Worm (Caenorhabditis elegans): Measurements from ENCODE around the gene F20B10.3.
"Not testable (repeated sequence)": the region's sequence is repeated elsewhere in the genome, so short reads cannot be mapped to it uniquely, and the experiment has no call there.

DNA sequence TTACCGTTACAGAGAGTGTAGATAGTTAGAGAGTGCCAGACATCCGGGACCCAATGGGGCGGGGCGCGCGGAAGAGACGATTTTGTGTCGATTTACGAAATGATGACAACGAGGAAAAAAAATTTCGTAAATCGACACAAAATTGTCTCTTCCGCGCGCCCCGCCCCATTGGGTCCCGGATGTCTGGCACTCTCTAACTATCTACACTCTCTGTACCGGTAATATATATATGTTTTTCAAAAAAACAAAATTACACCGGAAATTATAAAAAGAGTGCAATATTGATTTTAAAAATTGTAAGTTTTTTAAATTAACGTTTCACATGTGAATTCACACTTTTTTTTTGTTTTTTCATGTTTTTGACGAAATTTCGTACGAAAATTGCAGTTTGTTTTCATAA is 30.0 kb upstream of the F20B10.3 start, which contains the start of gene B0001.4:
- not testable (repeated sequence) for TF ChIP-seq ces-1 (GFP tag; optimal IDR thresholded peaks at IDR 0.05); nhr-237 (tag; optimal IDR thresholded peaks at IDR 0.05); nhr-28 (tag; optimal IDR thresholded peaks at IDR 0.05); lin-1 (GFP tag; IDR thresholded peaks at IDR 0.05); skn-1 (tag; optimal IDR thresholded peaks at IDR 0.05); snpc-4 (tag; optimal IDR thresholded peaks at IDR 0.05); fos-1 (tag; optimal IDR thresholded peaks at IDR 0.05); saeg-2 (GFP tag; IDR thresholded peaks at IDR 0.05); zag-1 (tag; optimal IDR thresholded peaks at IDR 0.05); ZK546.5 (tag; optimal IDR thresholded peaks at IDR 0.05)

Measured in whole organism, L4 larva.